Worm (Caenorhabditis elegans): ENCODE data around the gene C17E7.4.

DNA sequence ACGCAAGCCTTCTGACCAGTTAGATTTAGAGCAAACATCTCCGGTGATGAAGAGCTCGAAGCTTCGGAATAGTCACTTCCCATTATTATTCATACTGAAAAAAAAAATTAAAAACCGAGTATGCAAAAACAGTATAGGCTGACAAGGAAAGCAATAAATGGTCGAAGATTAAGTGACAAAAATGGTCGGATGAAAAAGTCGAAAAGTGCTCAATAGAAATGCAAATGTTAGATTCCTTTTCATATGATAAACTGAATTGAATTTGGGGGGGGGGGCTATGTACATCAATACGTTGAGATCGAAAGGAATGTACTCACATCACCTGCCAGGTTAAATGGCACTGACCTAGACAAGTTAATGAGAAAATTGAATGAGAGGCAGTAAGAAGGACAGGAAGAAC is 29.8 kb upstream of the C17E7.4 start, which contains the start of gene nhr-187:
- TF ChIP-seq aly-2 (tag; optimal IDR thresholded peaks at IDR 0.05) (no peak), unc-130 (tag; optimal IDR thresholded peaks at IDR 0.05) (no peak), zag-1 (tag; optimal IDR thresholded peaks at IDR 0.05) (no peak), nhr-237 (tag; optimal IDR thresholded peaks at IDR 0.05) (no peak)
